Fruit fly (Drosophila melanogaster) whole organism, embryonic: ENCODE results near the gene Ccp84Aa.

Experiments used
- Adf1 ChIP-seq: fragments of 200-800 bp; sonication (Bioruptor generic); IDR thresholded peaks from 2 replicates; pipeline ENCODE4 v1.3.6; 2022; ENCODE audit warnings: missing biosample characterization, missing genetic modification characterization
- Atf6 ChIP-seq: fragments of 200-800 bp; sonication (Bioruptor generic); IDR thresholded peaks from 2 replicates; pipeline ENCODE4 v1.3.6; 2022; ENCODE audit warnings: missing biosample characterization, missing genetic modification characterization
- Bgb ChIP-seq: fragments of 200-800 bp; sonication (Bioruptor generic); IDR thresholded peaks from 2 replicates; pipeline ENCODE4 v1.3.6; 2022; ENCODE audit warnings: missing biosample characterization, missing genetic modification characterization; ENCODE audit not compliant: partially characterized antibody
- CG10431 ChIP-seq: fragments of 200-800 bp; sonication (Bioruptor generic); optimal IDR thresholded peaks from 3 replicates; lab custom pipeline; 2018; ENCODE audit warnings: missing biosample characterization, mild to moderate bottlenecking, missing genetic modification characterization
- CG13287 ChIP-seq: fragments of 200-800 bp; sonication (Bioruptor generic); IDR thresholded peaks from 2 replicates; pipeline ENCODE4 v1.3.6; 2022; ENCODE audit warnings: missing biosample characterization, missing genetic modification characterization; ENCODE audit not compliant: partially characterized antibody
- CG14014 ChIP-seq: fragments of 200-800 bp; sonication (Bioruptor generic); IDR thresholded peaks from 2 replicates; pipeline ENCODE4 v1.3.6; 2022; ENCODE audit warnings: missing biosample characterization, missing genetic modification characterization
- CG15479 ChIP-seq: fragments of 200-800 bp; sonication (Bioruptor generic); optimal IDR thresholded peaks from 3 replicates; lab custom pipeline; 2019; ENCODE audit warnings: missing biosample characterization, mild to moderate bottlenecking, missing genetic modification characterization, moderate library complexity
- CG17186 ChIP-seq: fragments of 200-800 bp; sonication (Bioruptor generic); optimal IDR thresholded peaks from 3 replicates; lab custom pipeline; 2017; ENCODE audit warnings: missing biosample characterization, missing genetic modification reagents, missing genetic modification characterization
- CG17612 ChIP-seq: fragments of 200-800 bp; sonication (Bioruptor generic); IDR thresholded peaks from 2 replicates; pipeline ENCODE4 v1.3.6; 2022; ENCODE audit warnings: missing biosample characterization, missing genetic modification characterization
- CG17829 ChIP-seq: fragments of 200-800 bp; optimal IDR thresholded peaks from 2 replicates; lab custom pipeline; 2019; ENCODE audit warnings: missing biosample characterization, mild to moderate bottlenecking, missing genetic modification characterization, moderate library complexity
- CG1832 ChIP-seq: fragments of 200-800 bp; sonication (Bioruptor generic); optimal IDR thresholded peaks from 2 replicates; lab custom pipeline; 2017; ENCODE audit warnings: missing biosample characterization, mild to moderate bottlenecking, missing genetic modification characterization, inconsistent platforms
- CG2199 ChIP-seq: fragments of 200-800 bp; sonication (Bioruptor generic); IDR thresholded peaks from 3 replicates; pipeline ENCODE4 v1.3.6; 2022; ENCODE audit warnings: missing biosample characterization, missing genetic modification characterization
- CG30020 ChIP-seq: fragments of 200-800 bp; optimal IDR thresholded peaks from 2 replicates; lab custom pipeline; 2019; ENCODE audit warnings: missing biosample characterization, mild to moderate bottlenecking, missing genetic modification characterization, moderate library complexity
- CG3065 ChIP-seq: fragments of 200-800 bp; sonication (Bioruptor generic); optimal IDR thresholded peaks from 2 replicates; lab custom pipeline; 2016; ENCODE audit warnings: missing biosample characterization, missing genetic modification characterization
- CG33557 ChIP-seq: fragments of 200-800 bp; sonication (Bioruptor generic); optimal IDR thresholded peaks from 2 replicates; lab custom pipeline; 2019; ENCODE audit warnings: missing biosample characterization, mild to moderate bottlenecking, missing genetic modification characterization, moderate library complexity
- CG3995 ChIP-seq: fragments of 200-800 bp; sonication (Bioruptor generic); optimal IDR thresholded peaks from 3 replicates; lab custom pipeline; 2016; ENCODE audit warnings: missing biosample characterization, missing genetic modification characterization
- CG42726 ChIP-seq: fragments of 200-800 bp; sonication (Bioruptor generic); IDR thresholded peaks from 2 replicates; pipeline ENCODE4 v1.3.6; 2022; ENCODE audit warnings: missing biosample characterization, missing genetic modification characterization; ENCODE audit not compliant: partially characterized antibody
- CG6254 ChIP-seq: fragments of 200-800 bp; sonication (Bioruptor generic); optimal IDR thresholded peaks from 3 replicates; lab custom pipeline; 2017; ENCODE audit warnings: mild to moderate bottlenecking, missing biosample characterization, missing genetic modification reagents, missing genetic modification characterization
- CG8478 ChIP-seq: fragments of >200 bp; optimal IDR thresholded peaks from 2 replicates; lab custom pipeline; 2018
- CoRest ChIP-seq: fragments of 200-800 bp; sonication (Bioruptor generic); optimal IDR thresholded peaks from 3 replicates; lab custom pipeline; 2018; ENCODE audit warnings: missing biosample characterization, mild to moderate bottlenecking, missing genetic modification characterization, moderate library complexity
- D19B ChIP-seq: fragments of 200-800 bp; sonication (Bioruptor generic); optimal IDR thresholded peaks from 2 replicates; lab custom pipeline; 2017; ENCODE audit warnings: missing biosample characterization, mild to moderate bottlenecking, missing genetic modification characterization
- Dref ChIP-seq: fragments of 200-800 bp; sonication (Bioruptor generic); IDR thresholded peaks from 2 replicates; pipeline ENCODE4 v1.3.6; 2022; ENCODE audit warnings: missing biosample characterization, missing genetic modification characterization
- GATAe ChIP-seq: fragments of 200-800 bp; sonication (Bioruptor generic); conservative IDR thresholded peaks from 2 replicates; pipeline ENCODE4 v1.3.6; 2022; ENCODE audit warnings: missing biosample characterization, missing genetic modification characterization
- HmgZ ChIP-seq: fragments of 200-800 bp; sonication (Bioruptor generic); optimal IDR thresholded peaks from 2 replicates; lab custom pipeline; 2018; ENCODE audit warnings: missing biosample characterization, mild to moderate bottlenecking, missing genetic modification characterization
- Opbp ChIP-seq: fragments of 200-800 bp; sonication (Bioruptor generic); IDR thresholded peaks from 3 replicates; pipeline ENCODE4 v1.3.6; 2022; ENCODE audit warnings: missing biosample characterization, missing genetic modification characterization; ENCODE audit not compliant: partially characterized antibody
- Scr ChIP-seq: fragments of 200-800 bp; sonication (Bioruptor generic); IDR thresholded peaks from 2 replicates; pipeline ENCODE4 v1.3.6; 2022; ENCODE audit warnings: missing biosample characterization, missing genetic modification characterization; ENCODE audit not compliant: partially characterized antibody
- ato ChIP-seq: fragments of 200-800 bp; sonication (Bioruptor generic); IDR thresholded peaks from 2 replicates; pipeline ENCODE4 v1.3.6; 2022; ENCODE audit warnings: missing biosample characterization, missing genetic modification characterization; ENCODE audit not compliant: partially characterized antibody
- cas ChIP-seq: fragments of 200-800 bp; sonication (Bioruptor generic); IDR thresholded peaks from 2 replicates; pipeline ENCODE4 v1.3.6; 2022; ENCODE audit warnings: missing biosample characterization, missing genetic modification characterization
- cg ChIP-seq: fragments of 200-800 bp; sonication (Bioruptor generic); optimal IDR thresholded peaks from 3 replicates; lab custom pipeline; 2019; ENCODE audit warnings: missing biosample characterization, mild to moderate bottlenecking, missing genetic modification characterization, moderate library complexity
- chif ChIP-seq, 2 experiments: fragments of 200-800 bp; sonication (Bioruptor generic); optimal IDR thresholded peaks; 3 replicates each; lab custom pipeline; 2016; ENCODE audit warnings: missing biosample characterization in 2 of 2, missing genetic modification characterization in 2 of 2
- chinmo ChIP-seq: fragments of 200-800 bp; sonication (Bioruptor generic); IDR thresholded peaks from 4 replicates; pipeline ENCODE4 v1.3.6; 2022; ENCODE audit warnings: missing biosample characterization, missing genetic modification characterization; ENCODE audit not compliant: partially characterized antibody
- chm ChIP-seq: fragments of 200-800 bp; sonication (Bioruptor generic); IDR thresholded peaks from 2 replicates; pipeline ENCODE4 v1.3.6; 2022; ENCODE audit warnings: missing biosample characterization, missing genetic modification characterization
- crc ChIP-seq: fragments of 200-800 bp; sonication (Bioruptor generic); optimal IDR thresholded peaks from 2 replicates; lab custom pipeline; 2016; ENCODE audit warnings: missing biosample characterization, missing genetic modification characterization
- crol ChIP-seq: fragments of 200-800 bp; sonication (Bioruptor generic); IDR thresholded peaks from 2 replicates; pipeline ENCODE4 v1.3.6; 2022; ENCODE audit warnings: missing biosample characterization, missing genetic modification characterization
- fru ChIP-seq: fragments of >200 bp; optimal IDR thresholded peaks from 2 replicates; lab custom pipeline; 2017
- gcm ChIP-seq: fragments of 200-800 bp; sonication (Bioruptor generic); optimal IDR thresholded peaks from 2 replicates; lab custom pipeline; 2019; ENCODE audit warnings: missing biosample characterization, mild to moderate bottlenecking, missing genetic modification characterization, moderate library complexity
- grn ChIP-seq: fragments of 200-800 bp; sonication (Bioruptor generic); optimal IDR thresholded peaks from 3 replicates; lab custom pipeline; 2017; ENCODE audit warnings: missing biosample characterization, missing genetic modification characterization
- jing ChIP-seq: fragments of 200-800 bp; sonication (Bioruptor generic); optimal IDR thresholded peaks from 2 replicates; lab custom pipeline; 2018; ENCODE audit warnings: missing biosample characterization, mild to moderate bottlenecking, missing genetic modification characterization
- kni ChIP-seq: fragments of 200-800 bp; sonication (Bioruptor generic); optimal IDR thresholded peaks from 3 replicates; lab custom pipeline; 2017; ENCODE audit warnings: mild to moderate bottlenecking, missing biosample characterization, missing genetic modification reagents, missing genetic modification characterization
- lab ChIP-seq: fragments of 200-800 bp; sonication (Bioruptor generic); optimal IDR thresholded peaks from 3 replicates; lab custom pipeline; 2017; ENCODE audit warnings: missing biosample characterization, missing genetic modification characterization, mild to moderate bottlenecking, moderate library complexity, missing genetic modification reagents
- nerfin-2 ChIP-seq: fragments of 200-800 bp; sonication (Bioruptor generic); IDR thresholded peaks from 2 replicates; pipeline ENCODE4 v1.3.6; 2022; ENCODE audit warnings: missing biosample characterization, missing genetic modification characterization; ENCODE audit not compliant: partially characterized antibody
- ranshi ChIP-seq: fragments of 200-800 bp; sonication (Bioruptor generic); IDR thresholded peaks from 2 replicates; pipeline ENCODE4 v1.3.6; 2022; ENCODE audit warnings: missing biosample characterization, missing genetic modification characterization
- sens ChIP-seq: fragments of 200-800 bp; sonication (Bioruptor generic); peaks from one replicate; lab custom pipeline; 2016; ENCODE audit warnings: missing biosample characterization, missing genetic modification characterization
- seq ChIP-seq: fragments of 200-800 bp; sonication (Bioruptor generic); IDR thresholded peaks from 2 replicates; pipeline ENCODE4 v1.3.6; 2022; ENCODE audit warnings: missing biosample characterization, missing genetic modification characterization
- sim ChIP-seq: fragments of 200-800 bp; sonication (Bioruptor generic); IDR thresholded peaks from 2 replicates; pipeline ENCODE4 v1.3.6; 2022; ENCODE audit warnings: missing biosample characterization, missing genetic modification characterization
- sisA ChIP-seq: fragments of 200-800 bp; sonication (Bioruptor generic); IDR thresholded peaks from 2 replicates; pipeline ENCODE4 v1.3.6; 2022; ENCODE audit warnings: missing biosample characterization, missing genetic modification characterization
- sqz ChIP-seq: fragments of 200-800 bp; sonication (Bioruptor generic); optimal IDR thresholded peaks from 3 replicates; lab custom pipeline; 2018; ENCODE audit warnings: missing biosample characterization, mild to moderate bottlenecking, missing genetic modification characterization
- tx ChIP-seq: fragments of 200-800 bp; sonication (Bioruptor generic); optimal IDR thresholded peaks from 2 replicates; lab custom pipeline; 2016; ENCODE audit warnings: missing biosample characterization, missing genetic modification characterization
- z ChIP-seq: fragments of 200-800 bp; sonication (Bioruptor generic); IDR thresholded peaks from 3 replicates; pipeline ENCODE4 v1.3.6; 2022; ENCODE audit warnings: missing biosample characterization, missing genetic modification characterization
- zen ChIP-seq: fragments of 200-800 bp; sonication (Bioruptor generic); optimal IDR thresholded peaks from 3 replicates; lab custom pipeline; 2018; ENCODE audit warnings: missing biosample characterization, mild to moderate bottlenecking, missing genetic modification characterization, moderate library complexity

Ccp84Aa gene

dm6 chr3R:6678480-6678879 is 25.4 kb upstream of the Ccp84Aa start, which contains the start of gene lab (continued):
- TF ChIP-seq sens (GFP tag; lab: Kevin White, UChicago) (peak; percentile 62), crol (GFP tag; lab: Robert Waterston, UW) (peak; percentile 50), lab (peak; percentile 85), sisA (GFP tag; lab: Robert Waterston, UW) (no peak), CG17612 (no peak), CG13287 (GFP tag; lab: Robert Waterston, UW) (peak; percentile 41; the same call in 1 of the 2 replicates), CG42726 (GFP tag; lab: Robert Waterston, UW) (peak; percentile 59; the same call in 1 of the 2 replicates), sim (GFP tag; lab: Robert Waterston, UW) (0 out of 2 replicates have a peak, but pooled peaks have one; percentile 24), CG1832 (GFP tag; lab: Kevin White, UChicago) (peak; percentile 97), cas (GFP tag; lab: Robert Waterston, UW) (no peak), grn (peak; percentile 28), CG30020 (no peak), kni (GFP tag; lab: Kevin White, UChicago) (peak; percentile 23), zen (tag; lab: Kevin White, UChicago) (peak; percentile 10), jing (GFP tag; lab: Kevin White, UChicago) (peak; percentile 14), sqz (GFP tag; lab: Kevin White, UChicago) (peak; percentile 67), gcm (GFP tag; lab: Kevin White, UChicago) (peak; percentile 91), CG3995 (GFP tag; lab: Kevin White, UChicago) (peak; percentile 4), HmgZ (peak; percentile 40), CG3065 (GFP tag; lab: Kevin White, UChicago) (peak; percentile 55), CG17829 (peak; percentile 10), CG2199 (GFP tag; lab: Robert Waterston, UW) (peak; percentile 78; the same call in 2 of the 3 replicates), nerfin-2 (GFP tag; lab: Robert Waterston, UW) (0 out of 2 replicates have a peak, but pooled peaks have one; percentile 30), crc (GFP tag; lab: Kevin White, UChicago) (no peak), Bgb (GFP tag; lab: Robert Waterston, UW) (peak; percentile 20; the same call in 1 of the 2 replicates), cg (GFP tag; lab: Kevin White, UChicago) (peak; percentile 45), Opbp (0 out of 3 replicates have a peak, but pooled peaks have one; percentile 54), z (GFP tag; lab: Robert Waterston, UW) (no peak), chif (GFP tag; optimal IDR thresholded peaks at IDR 0.05; lab: Kevin White, UChicago) (peak in 1 of 2 experiments; percentile 15), CG6254 (GFP tag; lab: Kevin White, UChicago) (no peak), CG17186 (GFP tag; lab: Kevin White, UChicago) (no peak), Adf1 (GFP tag; lab: Robert Waterston, UW) (0 out of 2 replicates have a peak, but pooled peaks have one; percentile 10), tx (GFP tag; lab: Kevin White, UChicago) (no peak), chinmo (GFP tag; lab: Robert Waterston, UW) (peak; percentile 31; the same call in 1 of the 4 replicates), Atf6 (GFP tag; lab: Robert Waterston, UW) (no peak), GATAe (GFP tag; lab: Robert Waterston, UW) (peak; percentile 71), D19B (no peak), CG15479 (GFP tag; lab: Kevin White, UChicago) (peak; percentile 61), ato (GFP tag; lab: Robert Waterston, UW) (0 out of 2 replicates have a peak, but pooled peaks have one; percentile 27), ranshi (GFP tag; lab: Robert Waterston, UW) (no peak), CoRest (tag; lab: Kevin White, UChicago) (peak; percentile 32), CG14014 (no peak), seq (GFP tag; lab: Robert Waterston, UW) (peak; percentile 73; the same call in 1 of the 2 replicates), CG33557 (GFP tag; lab: Kevin White, UChicago) (no peak), chm (GFP tag; lab: Robert Waterston, UW) (peak; percentile 47; the same call in 1 of the 2 replicates), CG10431 (GFP tag; lab: Kevin White, UChicago) (no peak), CG8478 (lab: Kevin White, UChicago) (peak; percentile 89), Dref (GFP tag; lab: Robert Waterston, UW) (no peak), Scr (GFP tag; lab: Robert Waterston, UW) (0 out of 2 replicates have a peak, but pooled peaks have one; percentile 17), fru (lab: Kevin White, UChicago) (no peak)
